Worm (Caenorhabditis elegans): ENCODE data around the gene Y67A10A.11.

Gene Y67A10A.11

ce11 chrIV:14385140-14385539, 45.4 kb downstream of the Y67A10A.11 start:
- TF ChIP-seq zag-1 (tag; optimal IDR thresholded peaks at IDR 0.05) = no peak
- TF ChIP-seq nhr-23 (tag; optimal IDR thresholded peaks at IDR 0.05) = peak; percentile 5
- no peak for TF ChIP-seq egl-5 (tag; optimal IDR thresholded peaks at IDR 0.05)
- peak; percentile 1 for TF ChIP-seq nhr-43 (tag; optimal IDR thresholded peaks at IDR 0.05; ENCODE audit: poor library complexity, severe bottlenecking)
- no peak for TF ChIP-seq elt-1 (tag; optimal IDR thresholded peaks at IDR 0.05)
- TF ChIP-seq nhr-25 (tag; optimal IDR thresholded peaks at IDR 0.05) = peak; percentile 52

ce11 chrIV:14387766-14388553, 48.2 kb downstream of the Y67A10A.11 start:
- TF ChIP-seq sea-2 (GFP tag; optimal IDR thresholded peaks at IDR 0.05) (no peak), ama-1 (optimal IDR thresholded peaks at IDR 0.05) (no peak), nhr-11 (tag; optimal IDR thresholded peaks at IDR 0.05) (no peak), ZK546.5 (tag; optimal IDR thresholded peaks at IDR 0.05) (no peak), lin-15B (tag; optimal IDR thresholded peaks at IDR 0.05) (no peak), hmg-11 (tag; optimal IDR thresholded peaks at IDR 0.05) (no peak), nhr-77 (tag; optimal IDR thresholded peaks at IDR 0.05) (no peak), zag-1 (tag; optimal IDR thresholded peaks at IDR 0.05) (no peak), fkh-2 (tag; optimal IDR thresholded peaks at IDR 0.05) (no peak), egl-5 (tag; optimal IDR thresholded peaks at IDR 0.05) (no peak), nhr-28 (tag; optimal IDR thresholded peaks at IDR 0.05) (no peak), nhr-25 (tag; optimal IDR thresholded peaks at IDR 0.05) (no peak), elt-2 (tag; optimal IDR thresholded peaks at IDR 0.05) (no peak)

ce11 chrIV:14389070-14389469, 49.3 kb downstream of the Y67A10A.11 start:
- TF ChIP-seq zag-1 (tag; optimal IDR thresholded peaks at IDR 0.05) = no peak
- TF ChIP-seq pha-4 (tag; optimal IDR thresholded peaks at IDR 0.05) = no peak
- peak in 1 of 3 experiments; percentile 27 for TF ChIP-seq elt-3 (tag; optimal IDR thresholded peaks at IDR 0.05)
- no peak for TF ChIP-seq unc-39 (tag; optimal IDR thresholded peaks at IDR 0.05)
- TF ChIP-seq nfya-1 (tag; optimal IDR thresholded peaks at IDR 0.05; ENCODE audit: insufficient read depth) = no peak
- no peak for TF ChIP-seq R02D3.7 (tag; optimal IDR thresholded peaks at IDR 0.05)
- peak; percentile 85 for TF ChIP-seq nhr-25 (tag; optimal IDR thresholded peaks at IDR 0.05)
- TF ChIP-seq ceh-28 (tag; optimal IDR thresholded peaks at IDR 0.05) = no peak
- no peak for TF ChIP-seq mml-1 (tag; optimal IDR thresholded peaks at IDR 0.05)
- TF ChIP-seq ztf-11 (tag; optimal IDR thresholded peaks at IDR 0.05) = no peak
- TF ChIP-seq lin-15B (tag; optimal IDR thresholded peaks at IDR 0.05) = no peak
- TF ChIP-seq ceh-82 (tag; optimal IDR thresholded peaks at IDR 0.05) = no peak
- TF ChIP-seq nhr-23 (tag; optimal IDR thresholded peaks at IDR 0.05) = peak; percentile 46
- no peak for TF ChIP-seq nhr-12 (tag; optimal IDR thresholded peaks at IDR 0.05)
- no peak for TF ChIP-seq nhr-11 (tag; optimal IDR thresholded peaks at IDR 0.05)

ce11 chrIV:14390023-14390614, 50.4 kb downstream of the Y67A10A.11 start:
- TF ChIP-seq jun-1 (tag; optimal IDR thresholded peaks at IDR 0.05) (no peak), aly-2 (tag; optimal IDR thresholded peaks at IDR 0.05) (no peak), ceh-16 (tag; optimal IDR thresholded peaks at IDR 0.05) (no peak), ceh-9 (tag; optimal IDR thresholded peaks at IDR 0.05) (no peak), lsy-12 (tag; optimal IDR thresholded peaks at IDR 0.05) (no peak), R02D3.7 (tag; optimal IDR thresholded peaks at IDR 0.05) (no peak), elt-3 (tag; optimal IDR thresholded peaks at IDR 0.05) (no peak), nhr-23 (tag; optimal IDR thresholded peaks at IDR 0.05) (peak; percentile 58), fos-1 (tag; optimal IDR thresholded peaks at IDR 0.05) (no peak), ceh-82 (tag; optimal IDR thresholded peaks at IDR 0.05) (no peak), nhr-43 (tag; optimal IDR thresholded peaks at IDR 0.05; ENCODE audit: poor library complexity, severe bottlenecking) (no peak), nhr-25 (tag; optimal IDR thresholded peaks at IDR 0.05) (peak; percentile 37), elt-1 (tag; optimal IDR thresholded peaks at IDR 0.05) (peak; percentile 5), nhr-11 (tag; optimal IDR thresholded peaks at IDR 0.05) (no peak)

ce11 chrIV:14391268-14391667, 51.5 kb downstream of the Y67A10A.11 start:
- no peak for TF ChIP-seq ztf-4 (tag; optimal IDR thresholded peaks at IDR 0.05)
- TF ChIP-seq nhr-23 (tag; optimal IDR thresholded peaks at IDR 0.05) = no peak
- TF ChIP-seq pqm-1 (tag; optimal IDR thresholded peaks at IDR 0.05) = no peak

Measured in whole organism, L3 larva.